Worm (Caenorhabditis elegans): ENCODE data around the gene nspf-1.

DNA sequence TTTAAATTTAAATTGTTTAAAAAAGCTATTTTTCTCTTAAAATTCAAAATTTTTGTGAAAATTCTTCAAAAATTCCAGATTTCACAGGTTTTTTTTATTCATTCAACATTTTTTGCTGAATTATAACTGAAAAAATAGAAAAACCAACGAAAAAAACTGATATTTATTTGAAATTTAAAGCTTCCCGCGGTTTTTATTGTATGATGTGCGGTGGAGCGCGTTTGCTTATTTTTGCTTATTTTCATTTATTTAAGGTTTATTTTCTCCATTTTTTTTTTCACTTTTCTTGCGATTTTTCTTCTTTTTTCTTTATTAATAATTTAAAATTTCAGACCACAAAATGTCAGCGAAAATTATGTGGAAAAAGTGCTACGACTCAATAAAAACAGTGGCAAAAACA lies 49.4 kb upstream of the nspf-1 start, which contains the start of gene F22E5.9:
- TF ChIP-seq elt-1 (tag; optimal IDR thresholded peaks at IDR 0.05) (no peak), mdl-1 (tag; optimal IDR thresholded peaks at IDR 0.05) (no peak), unc-62 (GFP tag; optimal IDR thresholded peaks at IDR 0.05) (no peak), nhr-237 (tag; optimal IDR thresholded peaks at IDR 0.05) (no peak), snpc-4 (tag; optimal IDR thresholded peaks at IDR 0.05) (no peak), ama-1 (optimal IDR thresholded peaks at IDR 0.05) (no peak), lin-13 (GFP tag; optimal IDR thresholded peaks at IDR 0.05) (no peak)

Data from whole organism, L2 larva.